Worm (Caenorhabditis elegans): ENCODE results near the gene ZK675.4.

Gene ZK675.4

DNA sequence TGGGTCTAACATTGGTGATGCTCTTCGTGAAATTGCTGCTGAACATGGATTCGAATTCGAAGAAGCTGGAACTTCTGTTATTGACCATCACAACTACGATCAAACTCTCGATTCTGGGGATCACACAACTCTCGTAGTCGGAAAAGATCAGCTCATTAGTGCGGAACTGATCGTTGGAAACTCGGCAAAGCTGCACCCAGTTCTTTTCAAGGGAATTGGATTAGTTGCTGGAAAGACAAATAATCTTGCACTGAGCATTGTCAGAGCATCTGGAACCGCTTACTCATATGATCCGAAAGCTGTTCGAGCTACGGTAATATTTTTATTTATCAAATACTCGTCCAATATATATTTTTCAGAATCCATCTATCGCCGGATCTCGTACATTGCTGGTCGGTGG is 46.2 kb upstream of the ZK675.4 start:
- TF ChIP-seq bed-2 (GFP tag; IDR thresholded peaks at IDR 0.05) (no peak), dpff-1 (tag; optimal IDR thresholded peaks at IDR 0.05) (no peak), F57C9.4 (tag; optimal IDR thresholded peaks at IDR 0.05) (no peak), ccch-3 (GFP tag; optimal IDR thresholded peaks at IDR 0.05) (no peak), ceh-40 (GFP tag; IDR thresholded peaks at IDR 0.05) (no peak), F33H1.4 (GFP tag; IDR thresholded peaks at IDR 0.05) (no peak), tlf-1 (GFP tag; optimal IDR thresholded peaks at IDR 0.05) (no peak), athp-1 (tag; optimal IDR thresholded peaks at IDR 0.05) (no peak)

DNA sequence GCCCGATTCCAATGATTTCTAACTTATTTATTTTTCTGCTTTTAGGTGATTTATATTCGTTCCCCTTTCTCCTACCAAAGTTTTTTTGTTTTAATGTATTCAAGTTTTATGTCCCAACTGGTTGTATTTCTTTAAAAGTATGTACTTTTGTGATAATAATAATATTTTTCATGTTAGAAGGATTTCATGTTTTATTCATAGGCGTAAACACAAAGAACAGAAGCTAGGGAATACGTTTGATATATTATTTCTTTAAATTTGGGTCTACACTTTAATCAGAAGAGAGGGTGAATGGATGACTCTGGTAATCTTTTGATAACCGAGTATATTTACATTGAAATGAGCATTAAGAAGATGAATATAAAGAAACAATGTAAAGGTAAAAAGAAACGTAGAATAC is 45.0 kb upstream of the ZK675.4 start:
- TF ChIP-seq Y53G8AR.9 (GFP tag; conservative IDR thresholded peaks at IDR 0.05) (peak; percentile 9; the same call in 1 of the 2 replicates), gei-17 (GFP tag; optimal IDR thresholded peaks at IDR 0.05) (no peak), dpff-1 (tag; optimal IDR thresholded peaks at IDR 0.05) (peak; percentile 33), ztf-6 (GFP tag; IDR thresholded peaks at IDR 0.05) (no peak), him-1 (tag; optimal IDR thresholded peaks at IDR 0.05) (peak; percentile 80), ceh-40 (GFP tag; IDR thresholded peaks at IDR 0.05) (no peak), mxl-1 (tag; optimal IDR thresholded peaks at IDR 0.05) (no peak), egl-18 (GFP tag; IDR thresholded peaks at IDR 0.05) (no peak), zim-3 (tag; optimal IDR thresholded peaks at IDR 0.05) (no peak), tbp1 (GFP tag; optimal IDR thresholded peaks at IDR 0.05) (peak; percentile 21), rec-8 (tag; optimal IDR thresholded peaks at IDR 0.05) (peak in 1 of 2 experiments; percentile 67), ets-4 (GFP tag; optimal IDR thresholded peaks at IDR 0.05) (no peak), snpc-3.4 (tag; optimal IDR thresholded peaks at IDR 0.05) (peak; percentile 72), ceh-79 (tag; optimal IDR thresholded peaks at IDR 0.05) (no peak), ZK185.1 (tag; optimal IDR thresholded peaks at IDR 0.05; ENCODE audit: poor library complexity, severe bottlenecking) (no peak), T26A5.8 (tag; optimal IDR thresholded peaks at IDR 0.05) (no peak), snpc-1.3 (tag; optimal IDR thresholded peaks at IDR 0.05; ENCODE audit: insufficient read depth) (peak; percentile 24), ztf-3 (GFP tag; optimal IDR thresholded peaks at IDR 0.05) (no peak), cebp-2 (GFP tag; IDR thresholded peaks at IDR 0.05) (0 out of 2 replicates have a peak, but pooled peaks have one; percentile 33), bed-2 (GFP tag; IDR thresholded peaks at IDR 0.05) (no peak), C06A6.2 (GFP tag; conservative IDR thresholded peaks at IDR 0.05) (no peak), hlh-26 (GFP tag; conservative IDR thresholded peaks at IDR 0.05) (no peak), Y79H2A.3 (GFP tag; conservative IDR thresholded peaks at IDR 0.05) (no peak), aptf-2 (GFP tag; conservative IDR thresholded peaks at IDR 0.05) (no peak), tlf-1 (GFP tag; optimal IDR thresholded peaks at IDR 0.05) (peak; percentile 24), madf-6 (GFP tag; IDR thresholded peaks at IDR 0.05) (peak; percentile 54), cebp-1 (GFP tag; IDR thresholded peaks at IDR 0.05) (no peak), cebp-1 (tag; optimal IDR thresholded peaks at IDR 0.05) (peak; percentile 6), B0336.3 (GFP tag; IDR thresholded peaks at IDR 0.05) (peak; percentile 25; the same call in 1 of the 2 replicates), hsf-1 (GFP tag; IDR thresholded peaks at IDR 0.05) (0 out of 2 replicates have a peak, but pooled peaks have one; percentile 9), die-1 (tag; optimal IDR thresholded peaks at IDR 0.05) (no peak), F55B11.4 (tag; optimal IDR thresholded peaks at IDR 0.05; ENCODE audit: borderline replicate concordance, insufficient read depth) (no peak), ceh-100 (GFP tag; IDR thresholded peaks at IDR 0.05) (no peak), Y56A3A.18 (GFP tag; IDR thresholded peaks at IDR 0.05) (no peak), nhr-27 (tag; optimal IDR thresholded peaks at IDR 0.05) (peak; percentile 59), ztf-28 (GFP tag; IDR thresholded peaks at IDR 0.05) (0 out of 2 replicates have a peak, but pooled peaks have one; percentile 19), lin-26 (GFP tag; IDR thresholded peaks at IDR 0.05) (peak; percentile 68), F39B2.1 (GFP tag; IDR thresholded peaks at IDR 0.05) (no peak), B0019.2 (GFP tag; conservative IDR thresholded peaks at IDR 0.05) (no peak), sea-2 (GFP tag; IDR thresholded peaks at IDR 0.05) (no peak), nhr-90 (tag; optimal IDR thresholded peaks at IDR 0.05) (no peak), lag-1 (GFP tag; IDR thresholded peaks at IDR 0.05) (no peak)
